Worm (Caenorhabditis elegans) whole organism, young adult: ENCODE results near the gene smg-4.

ENCODE experiments used
- B0019.2 ChIP-seq: fragments of 200-800 bp; sonication (Bioruptor generic); conservative IDR thresholded peaks from 2 replicates; pipeline ENCODE4 v1.3.6; 2022; ENCODE audit warnings: missing genetic modification reagents, missing genetic modification characterization, missing compliant biosample characterization
- K11D2.4 ChIP-seq: fragments of 200-800 bp; sonication (Bioruptor generic); IDR thresholded peaks from 2 replicates; pipeline ENCODE4 v1.3.6; 2022; ENCODE audit warnings: missing genetic modification reagents, missing genetic modification characterization, missing compliant biosample characterization
- Y79H2A.3 ChIP-seq: fragments of 200-800 bp; sonication (Bioruptor generic); conservative IDR thresholded peaks from 2 replicates; pipeline ENCODE4 v1.3.6; 2022; ENCODE audit warnings: missing genetic modification reagents, missing genetic modification characterization, missing compliant biosample characterization
- Y95B8A.8 ChIP-seq: fragments of 200-800 bp; sonication (Bioruptor generic); IDR thresholded peaks from 2 replicates; pipeline ENCODE4 v1.3.6; 2022; ENCODE audit warnings: missing genetic modification reagents, missing genetic modification characterization, missing compliant biosample characterization
- atf-7 ChIP-seq: sonication (generic microtip); optimal IDR thresholded peaks from 2 replicates; lab custom pipeline; 2017; ENCODE audit warnings: mild to moderate bottlenecking, missing genetic modification characterization, missing compliant biosample characterization
- attf-6 ChIP-seq: fragments of 200-800 bp; sonication (Bioruptor generic); IDR thresholded peaks from 2 replicates; pipeline ENCODE4 v1.3.6; 2022; ENCODE audit warnings: missing genetic modification reagents, missing genetic modification characterization, missing compliant biosample characterization
- ccch-3 ChIP-seq: fragments of 200-800 bp; sonication (Bioruptor generic); optimal IDR thresholded peaks from 2 replicates; lab custom pipeline; 2018; ENCODE audit warnings: mild to moderate bottlenecking, missing genetic modification characterization, missing compliant biosample characterization
- cebp-2 ChIP-seq: fragments of 200-800 bp; sonication (Bioruptor generic); IDR thresholded peaks from 2 replicates; pipeline ENCODE4 v1.3.6; 2022; ENCODE audit warnings: missing genetic modification characterization, missing compliant biosample characterization
- ceh-100 ChIP-seq: fragments of 200-800 bp; sonication (Bioruptor generic); IDR thresholded peaks from 2 replicates; pipeline ENCODE4 v1.3.6; 2022; ENCODE audit warnings: missing genetic modification reagents, missing genetic modification characterization, missing compliant biosample characterization
- ceh-58 ChIP-seq: fragments of 200-800 bp; sonication (Bioruptor generic); IDR thresholded peaks from 2 replicates; pipeline ENCODE4 v1.3.6; 2022; ENCODE audit warnings: missing genetic modification characterization, missing compliant biosample characterization
- efl-1 ChIP-seq: fragments of 150-350 bp; optimal IDR thresholded peaks from 2 replicates; lab custom pipeline; 2014; ENCODE audit warnings: missing biosample characterization, missing genetic modification reagents, missing genetic modification characterization
- lin-26 ChIP-seq: fragments of 200-800 bp; sonication (Bioruptor generic); IDR thresholded peaks from 2 replicates; pipeline ENCODE4 v1.3.6; 2022; ENCODE audit warnings: missing genetic modification reagents, missing genetic modification characterization, missing compliant biosample characterization
- lin-40 ChIP-seq: sonication (generic microtip); optimal IDR thresholded peaks from 2 replicates; lab custom pipeline; 2016; ENCODE audit warnings: missing genetic modification characterization, mild to moderate bottlenecking, missing compliant biosample characterization, missing genotype, missing genetic modification reagents
- mes-4 ChIP-seq: sonication (generic microtip); optimal IDR thresholded peaks from 2 replicates; lab custom pipeline; 2016; ENCODE audit warnings: missing genotype, missing genetic modification characterization, missing compliant biosample characterization
- mxl-1 ChIP-seq: sonication (generic microtip); optimal IDR thresholded peaks from 2 replicates; lab custom pipeline; 2016; ENCODE audit warnings: missing genetic modification characterization, missing compliant biosample characterization
- nfya-1 ChIP-seq: sonication (generic microtip); optimal IDR thresholded peaks from 2 replicates; lab custom pipeline; 2017; ENCODE audit warnings: antibody characterized with exemption, missing compliant biosample characterization, missing genetic modification characterization, borderline replicate concordance; ENCODE audit not compliant: insufficient read depth
- nhr-80 ChIP-seq: sonication (generic microtip); optimal IDR thresholded peaks from 2 replicates; lab custom pipeline; 2016; ENCODE audit warnings: missing genetic modification characterization, missing compliant biosample characterization
- rec-8 ChIP-seq, 2 experiments: sonication (generic microtip); optimal IDR thresholded peaks; 2 replicates each; lab custom pipeline; 2016; ENCODE audit warnings: mild to moderate bottlenecking in 2 of 2, missing genetic modification characterization in 2 of 2, missing genetic modification reagents in 2 of 2, missing genotype in 2 of 2, missing biosample characterization in 1 of 2, missing compliant biosample characterization in 1 of 2, moderate library complexity in 1 of 2
- repo-1 ChIP-seq: sonication (generic microtip); optimal IDR thresholded peaks from 2 replicates; lab custom pipeline; 2017; ENCODE audit warnings: mild to moderate bottlenecking, missing genetic modification characterization, missing compliant biosample characterization
- rpc-1 ChIP-seq, 2 experiments: fragments of 150-350 bp in 1 of 2; sonication (generic microtip) in 1 of 2; optimal IDR thresholded peaks; 2 replicates each; lab custom pipeline; 2014 to 2018; ENCODE audit warnings: missing biosample characterization in 1 of 2, missing genetic modification characterization in 1 of 2, missing genetic modification reagents in 1 of 2, missing genotype in 1 of 2
- sptf-2 ChIP-seq: fragments of 200-800 bp; sonication (Bioruptor generic); optimal IDR thresholded peaks from 2 replicates; lab custom pipeline; 2018; ENCODE audit warnings: mild to moderate bottlenecking, missing genetic modification characterization, missing compliant biosample characterization
- tbx-9 ChIP-seq: sonication (generic microtip); optimal IDR thresholded peaks from 2 replicates; lab custom pipeline; 2016; ENCODE audit warnings: borderline replicate concordance, missing genetic modification characterization, inconsistent platforms, missing compliant biosample characterization
- tlf-1 ChIP-seq: fragments of 200-800 bp; sonication (Bioruptor generic); optimal IDR thresholded peaks from 2 replicates; lab custom pipeline; 2018; ENCODE audit warnings: mild to moderate bottlenecking, missing genetic modification characterization, missing compliant biosample characterization
- zim-3 ChIP-seq: sonication (generic microtip); optimal IDR thresholded peaks from 2 replicates; lab custom pipeline; 2017; ENCODE audit warnings: mild to moderate bottlenecking, missing genetic modification characterization, moderate library complexity, missing compliant biosample characterization
- ztf-18 ChIP-seq: sonication (generic microtip); optimal IDR thresholded peaks from 2 replicates; lab custom pipeline; 2016; ENCODE audit warnings: missing genotype, mild to moderate bottlenecking, missing genetic modification characterization, missing compliant biosample characterization
- ztf-22 ChIP-seq: fragments of 200-800 bp; sonication (Bioruptor generic); optimal IDR thresholded peaks from 2 replicates; lab custom pipeline; 2018; ENCODE audit warnings: mild to moderate bottlenecking, missing genetic modification characterization, moderate library complexity, missing compliant biosample characterization
- ztf-6 ChIP-seq: fragments of 200-800 bp; sonication (Bioruptor generic); IDR thresholded peaks from 2 replicates; pipeline ENCODE4 v1.3.6; 2022; ENCODE audit warnings: missing genetic modification reagents, missing genetic modification characterization, missing compliant biosample characterization

smg-4 gene

DNA sequence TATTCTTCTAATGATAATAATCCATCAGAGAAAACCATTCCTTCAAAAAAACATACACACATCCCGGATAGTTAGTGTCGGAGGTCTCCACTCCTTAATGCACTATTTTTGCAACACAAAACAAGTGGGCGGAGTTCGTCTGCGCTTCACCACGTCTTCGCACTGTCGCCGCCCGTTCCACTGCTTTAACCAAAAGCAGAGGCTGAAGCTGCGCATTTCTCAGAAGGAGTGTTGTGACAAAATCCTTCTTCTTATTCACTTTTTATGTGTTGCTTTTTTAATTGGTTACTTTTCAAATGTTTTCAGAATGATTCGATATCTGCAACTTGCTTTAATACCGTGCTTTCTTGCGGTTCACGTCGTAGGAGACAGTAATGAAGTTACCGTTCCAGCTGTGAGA, 32.6 kb downstream of the smg-4 start, which contains the start of gene F58E6.13:
F58E6.13 (plus strand) TSS at position 301 of the 400 bp plus-strand sequence.
- TF ChIP-seq repo-1 (tag; lab: Kevin White, UChicago): no peak
- peak; percentile 17 for TF ChIP-seq zim-3 (tag; lab: Kevin White, UChicago)
- no peak for TF ChIP-seq Y79H2A.3 (GFP tag; lab: Robert Waterston, UW)
- no peak for TF ChIP-seq lin-26 (GFP tag; lab: Robert Waterston, UW)
- TF ChIP-seq Y95B8A.8 (GFP tag; lab: Robert Waterston, UW): no peak
- TF ChIP-seq mes-4 (tag; lab: Kevin White, UChicago): no peak
- TF ChIP-seq nfya-1 (tag; lab: Kevin White, UChicago): no peak

DNA sequence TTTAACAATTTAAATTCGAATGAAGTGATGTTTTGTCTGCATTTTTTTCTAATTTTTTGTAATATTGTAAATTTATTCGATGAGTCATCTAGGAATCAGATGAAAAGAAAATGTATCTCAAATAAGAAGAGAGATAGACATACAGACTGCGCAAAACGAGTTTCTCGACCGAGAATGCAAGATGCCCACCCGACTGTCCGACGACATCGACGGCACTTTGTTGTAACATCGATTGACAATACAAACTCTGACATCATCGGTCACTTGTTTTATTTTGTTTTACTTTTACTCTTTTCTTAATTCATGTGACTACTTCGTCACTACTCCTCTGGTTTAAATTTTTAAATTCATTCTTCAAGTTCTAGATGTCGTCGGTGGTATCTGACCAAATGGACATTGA, 36.7 kb downstream of the smg-4 start, which contains the start of gene sta-2:
sta-2 (plus strand) TSS at position 349 of the 400 bp plus-strand sequence.
- TF ChIP-seq rec-8 (tag; optimal IDR thresholded peaks at IDR 0.05; lab: Kevin White, UChicago): no peak
- TF ChIP-seq tlf-1 (GFP tag; lab: Kevin White, UChicago): no peak
- TF ChIP-seq lin-40 (tag; lab: Kevin White, UChicago): peak; percentile 27
- no peak for TF ChIP-seq ccch-3 (GFP tag; lab: Kevin White, UChicago)
- TF ChIP-seq, all 124 proteins: peak for 1

DNA sequence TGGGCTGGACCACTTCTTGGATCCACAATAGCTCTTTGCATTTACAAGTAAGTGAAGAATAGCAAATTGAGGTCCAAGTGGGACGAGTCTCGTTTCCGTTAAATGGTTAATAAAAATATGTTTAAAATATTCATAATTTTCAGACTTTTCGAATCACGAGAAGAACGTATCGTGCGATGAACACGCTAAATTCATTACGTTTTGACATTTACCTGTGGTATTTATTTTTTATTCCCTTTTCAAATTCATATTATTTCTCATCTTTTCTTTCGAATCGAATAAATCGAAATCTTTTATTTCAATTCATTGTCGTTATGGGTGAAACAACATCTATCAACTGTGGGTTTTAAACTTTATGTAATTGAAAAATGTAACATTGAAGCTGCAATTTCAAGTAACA, 38.1 kb downstream of the smg-4 start, which contains the start of gene marc-1:
marc-1 (plus strand) TSS at position 301 of the 400 bp plus-strand sequence.
- TF ChIP-seq ztf-22 (GFP tag; lab: Kevin White, UChicago): no peak
- TF ChIP-seq attf-6 (GFP tag; lab: Robert Waterston, UW): no peak
- TF ChIP-seq atf-7 (tag; lab: Kevin White, UChicago): no peak
- no peak for TF ChIP-seq zim-3 (tag; lab: Kevin White, UChicago)
- TF ChIP-seq efl-1 (GFP tag; lab: Kevin White, UChicago): no peak
- TF ChIP-seq ceh-58 (GFP tag; lab: Robert Waterston, UW): no peak
- no peak for TF ChIP-seq cebp-2 (GFP tag; lab: Robert Waterston, UW)
- TF ChIP-seq ztf-18 (tag; lab: Kevin White, UChicago): no peak
- TF ChIP-seq K11D2.4 (GFP tag; lab: Robert Waterston, UW): no peak
- no peak for TF ChIP-seq sptf-2 (GFP tag; lab: Kevin White, UChicago)
- no peak for TF ChIP-seq ceh-100 (GFP tag; lab: Robert Waterston, UW)
- TF ChIP-seq tbx-9 (tag; lab: Kevin White, UChicago): no peak
- no peak for TF ChIP-seq rpc-1 (optimal IDR thresholded peaks at IDR 0.05; lab: Kevin White, UChicago)
- TF ChIP-seq rpc-1 (tag; optimal IDR thresholded peaks at IDR 0.05; lab: Kevin White, UChicago): no peak
- no peak for TF ChIP-seq ztf-6 (GFP tag; lab: Robert Waterston, UW)
- no peak for TF ChIP-seq B0019.2 (GFP tag; lab: Robert Waterston, UW)

DNA sequence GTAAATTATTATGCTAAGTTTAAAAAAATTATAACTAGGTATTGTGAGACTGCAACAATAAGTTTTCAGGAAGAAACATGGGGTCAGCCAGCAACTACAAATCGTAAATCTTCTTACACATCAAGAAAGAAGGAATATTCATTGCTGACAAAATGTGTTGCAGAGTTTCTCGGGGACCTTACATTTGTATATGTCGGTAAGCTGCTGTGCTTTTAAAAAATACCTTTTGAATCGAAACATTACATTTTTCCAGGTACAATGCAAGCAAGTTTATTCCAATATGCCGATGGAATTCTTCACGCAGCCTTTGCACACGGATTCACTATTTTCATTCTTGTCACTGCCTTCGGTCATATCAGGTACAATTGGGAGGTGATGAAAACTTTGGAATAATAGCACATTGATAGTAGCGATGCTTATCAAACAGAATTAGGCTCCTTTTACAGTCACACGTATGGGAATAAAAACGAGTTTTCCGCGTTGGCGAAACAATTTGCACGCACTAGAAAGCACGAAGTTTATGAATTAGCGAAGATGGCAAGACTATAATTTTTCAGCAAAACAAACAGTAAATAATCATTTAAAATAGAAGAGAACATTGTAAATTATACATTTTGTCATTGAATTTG, 39.4 kb downstream of the smg-4 start:
- TF ChIP-seq K11D2.4 (GFP tag; lab: Robert Waterston, UW) (no peak), nhr-80 (tag; lab: Kevin White, UChicago) (peak; percentile 48)
- TF ChIP-seq, all 124 proteins: peak for 1

DNA sequence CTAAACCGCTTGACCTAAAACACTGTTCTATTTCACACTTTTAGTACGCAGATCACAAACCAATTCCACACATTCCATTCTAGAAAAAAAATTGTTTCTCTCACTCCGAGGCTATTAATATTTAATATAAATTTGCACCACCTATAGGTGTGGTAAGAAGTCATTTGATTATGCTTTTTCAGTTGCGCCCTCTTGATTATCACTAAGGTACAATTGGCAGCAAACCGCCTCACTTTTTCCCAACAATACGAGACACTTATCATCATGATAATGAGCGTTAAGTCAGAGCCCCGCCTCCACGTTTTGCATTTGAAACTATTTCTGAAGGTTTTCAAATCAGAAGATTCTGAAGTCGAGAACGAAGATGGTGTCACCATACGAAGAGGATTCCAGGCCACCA, 40.3 kb downstream of the smg-4 start, which contains the start of gene aqp-4:
aqp-4 (plus strand) TSS at position 270 of the 400 bp plus-strand sequence.
- no peak for TF ChIP-seq mxl-1
- TF ChIP-seq nhr-80 (tag; lab: Kevin White, UChicago): peak; percentile 64
